Worm (Caenorhabditis elegans) whole organism, late embryonic: Measurements from ENCODE around the gene kars-1.

Experiments used
- C38D4.7 ChIP-seq: fragments of 200-800 bp; sonication (Bioruptor generic); optimal IDR thresholded peaks from 2 replicates; lab custom pipeline; 2018; ENCODE audit warnings: mild to moderate bottlenecking, missing genetic modification characterization, moderate library complexity, missing compliant biosample characterization
- K02D7.2 ChIP-seq: sonication (generic microtip); optimal IDR thresholded peaks from 2 replicates; lab custom pipeline; 2017; ENCODE audit warnings: mild to moderate bottlenecking, missing genetic modification characterization, missing compliant biosample characterization
- K09A11.1 ChIP-seq: sonication (generic microtip); optimal IDR thresholded peaks from 2 replicates; lab custom pipeline; 2017; ENCODE audit warnings: antibody characterized with exemption, mild to moderate bottlenecking, missing genetic modification characterization, missing compliant biosample characterization; ENCODE audit not compliant: insufficient read depth
- Y22D7AL.16 ChIP-seq: sonication (generic microtip); optimal IDR thresholded peaks from 2 replicates; lab custom pipeline; 2016; ENCODE audit warnings: missing genetic modification characterization, missing compliant biosample characterization
- ahr-1 ChIP-seq: sonication (generic microtip); optimal IDR thresholded peaks from 2 replicates; lab custom pipeline; 2016; ENCODE audit warnings: missing genetic modification characterization, missing compliant biosample characterization
- ama-1 ChIP-seq: fragments of 150-350 bp; optimal IDR thresholded peaks from 2 replicates; lab custom pipeline; 2014
- ceh-22 ChIP-seq: sonication (generic microtip); optimal IDR thresholded peaks from 2 replicates; lab custom pipeline; 2017; ENCODE audit warnings: missing biosample characterization, missing genetic modification characterization
- ceh-24 ChIP-seq: sonication (generic microtip); optimal IDR thresholded peaks from 2 replicates; lab custom pipeline; 2016; ENCODE audit warnings: mild to moderate bottlenecking, missing genetic modification characterization, missing compliant biosample characterization
- ceh-30 ChIP-seq: fragments of 150-350 bp; optimal IDR thresholded peaks from 2 replicates; lab custom pipeline; 2014; ENCODE audit warnings: missing biosample characterization, missing genetic modification characterization
- ceh-34 ChIP-seq: sonication (generic microtip); optimal IDR thresholded peaks from 2 replicates; lab custom pipeline; 2016; ENCODE audit warnings: mild to moderate bottlenecking, missing genetic modification characterization, missing compliant biosample characterization
- ceh-45 ChIP-seq: fragments of 200-800 bp; sonication (Bioruptor generic); IDR thresholded peaks from 2 replicates; pipeline ENCODE4 v1.3.6; 2022; ENCODE audit warnings: missing genetic modification reagents, missing genetic modification characterization, missing compliant biosample characterization
- ceh-9 ChIP-seq: sonication (generic microtip); optimal IDR thresholded peaks from 2 replicates; lab custom pipeline; 2016; ENCODE audit warnings: mild to moderate bottlenecking, missing genetic modification characterization, inconsistent platforms, missing compliant biosample characterization
- dmd-4 ChIP-seq: sonication (generic microtip); optimal IDR thresholded peaks from 2 replicates; lab custom pipeline; 2016; ENCODE audit warnings: borderline replicate concordance, missing genetic modification characterization, missing compliant biosample characterization
- elt-2 ChIP-seq: sonication (generic microtip); optimal IDR thresholded peaks from 2 replicates; lab custom pipeline; 2016; ENCODE audit warnings: missing genetic modification reagents, missing genetic modification characterization, missing compliant biosample characterization
- elt-4 ChIP-seq: sonication (generic microtip); optimal IDR thresholded peaks from 2 replicates; lab custom pipeline; 2016; ENCODE audit warnings: missing genetic modification characterization, missing compliant biosample characterization
- ets-4 ChIP-seq: sonication (generic microtip); optimal IDR thresholded peaks from 2 replicates; lab custom pipeline; 2016; ENCODE audit warnings: missing genetic modification characterization, missing compliant biosample characterization
- eyg-1 ChIP-seq: sonication (generic microtip); optimal IDR thresholded peaks from 2 replicates; lab custom pipeline; 2016; ENCODE audit warnings: missing genotype, missing genetic modification characterization, missing compliant biosample characterization
- fax-1 ChIP-seq: sonication (generic microtip); optimal IDR thresholded peaks from 2 replicates; lab custom pipeline; 2016; ENCODE audit warnings: missing genotype, missing genetic modification characterization, missing compliant biosample characterization
- fkh-6 ChIP-seq: sonication (generic microtip); optimal IDR thresholded peaks from 2 replicates; lab custom pipeline; 2016; ENCODE audit warnings: missing genetic modification characterization, missing compliant biosample characterization
- gmeb-2 ChIP-seq: sonication (generic microtip); optimal IDR thresholded peaks from 2 replicates; lab custom pipeline; 2016; ENCODE audit warnings: missing genetic modification characterization, inconsistent platforms, missing compliant biosample characterization
- hlh-13 ChIP-seq: fragments of 200-800 bp; sonication (Bioruptor generic); optimal IDR thresholded peaks from 2 replicates; lab custom pipeline; 2018; ENCODE audit warnings: mild to moderate bottlenecking, missing genetic modification characterization, missing compliant biosample characterization
- hlh-15 ChIP-seq: sonication (generic microtip); optimal IDR thresholded peaks from 2 replicates; lab custom pipeline; 2016; ENCODE audit warnings: missing genetic modification characterization, missing compliant biosample characterization
- hlh-30 ChIP-seq: sonication (generic microtip); optimal IDR thresholded peaks from 2 replicates; lab custom pipeline; 2017; ENCODE audit warnings: antibody characterized with exemption, missing genetic modification characterization, missing compliant biosample characterization; ENCODE audit not compliant: insufficient read depth
- hlh-6 ChIP-seq: sonication (generic microtip); optimal IDR thresholded peaks from 2 replicates; lab custom pipeline; 2016; ENCODE audit warnings: missing genotype, missing genetic modification characterization, missing compliant biosample characterization
- hlh-8 ChIP-seq: sonication (generic microtip); optimal IDR thresholded peaks from 2 replicates; lab custom pipeline; 2016; ENCODE audit warnings: missing genotype, missing genetic modification characterization, missing compliant biosample characterization
- lim-6 ChIP-seq: sonication (generic microtip); optimal IDR thresholded peaks from 2 replicates; lab custom pipeline; 2016; ENCODE audit warnings: missing genetic modification characterization, missing compliant biosample characterization
- lin-11 ChIP-seq: fragments of 200-800 bp; sonication (Bioruptor generic); optimal IDR thresholded peaks from 2 replicates; lab custom pipeline; 2018; ENCODE audit warnings: mild to moderate bottlenecking, missing genetic modification characterization, missing compliant biosample characterization
- mec-3 ChIP-seq: sonication (generic microtip); optimal IDR thresholded peaks from 2 replicates; lab custom pipeline; 2016; ENCODE audit warnings: borderline replicate concordance, missing genetic modification characterization, missing compliant biosample characterization
- nhr-232 ChIP-seq: sonication (generic microtip); optimal IDR thresholded peaks from 2 replicates; lab custom pipeline; 2016; ENCODE audit warnings: missing genetic modification characterization, missing compliant biosample characterization
- odd-2 ChIP-seq: sonication (generic microtip); optimal IDR thresholded peaks from 2 replicates; lab custom pipeline; 2017; ENCODE audit warnings: antibody characterized with exemption, mild to moderate bottlenecking, missing genetic modification characterization, missing compliant biosample characterization
- pag-3 ChIP-seq: sonication (generic microtip); optimal IDR thresholded peaks from 2 replicates; lab custom pipeline; 2016; ENCODE audit warnings: missing compliant biosample characterization, missing genetic modification characterization, borderline replicate concordance
- pax-1 ChIP-seq: fragments of 150-350 bp; optimal IDR thresholded peaks from 2 replicates; lab custom pipeline; 2014; ENCODE audit warnings: missing biosample characterization, missing genetic modification characterization
- pqm-1 ChIP-seq: sonication (generic microtip); optimal IDR thresholded peaks from 2 replicates; lab custom pipeline; 2016; ENCODE audit warnings: missing genetic modification characterization, missing compliant biosample characterization
- ref-2 ChIP-seq: sonication (generic microtip); optimal IDR thresholded peaks from 2 replicates; lab custom pipeline; 2016; ENCODE audit warnings: missing genetic modification characterization, missing compliant biosample characterization
- sox-2 ChIP-seq: fragments of 200-800 bp; sonication (Bioruptor generic); IDR thresholded peaks from 2 replicates; pipeline ENCODE4 v1.3.6; 2022; ENCODE audit warnings: missing genetic modification reagents, missing genetic modification characterization, missing compliant biosample characterization
- tbx-2 ChIP-seq: sonication (generic microtip); optimal IDR thresholded peaks from 2 replicates; lab custom pipeline; 2016; ENCODE audit warnings: missing genetic modification characterization, missing compliant biosample characterization
- tbx-7 ChIP-seq: sonication (generic microtip); optimal IDR thresholded peaks from 2 replicates; lab custom pipeline; 2016; ENCODE audit warnings: missing genotype, missing genetic modification characterization, missing compliant biosample characterization
- unc-3 ChIP-seq, 2 experiments: fragments of 200-800 bp in 1 of 2; sonication (Bioruptor generic) in 1 of 2; sonication (generic microtip) in 1 of 2; conservative IDR thresholded peaks in 1 of 2; optimal IDR thresholded peaks in 1 of 2; 2 replicates each; pipeline versions ENCODE4 v1.3.6 to Lab custom; 2016 to 2022; ENCODE audit warnings: missing compliant biosample characterization in 2 of 2, missing genetic modification characterization in 2 of 2, missing genetic modification reagents in 1 of 2
- unc-55 ChIP-seq: sonication (generic microtip); optimal IDR thresholded peaks from 2 replicates; lab custom pipeline; 2017; ENCODE audit warnings: missing biosample characterization, missing genetic modification reagents, missing genetic modification characterization
- unc-86 ChIP-seq: sonication (generic microtip); optimal IDR thresholded peaks from 2 replicates; lab custom pipeline; 2016; ENCODE audit warnings: missing genetic modification characterization, missing compliant biosample characterization
- zip-5 ChIP-seq: sonication (generic microtip); optimal IDR thresholded peaks from 2 replicates; lab custom pipeline; 2016; ENCODE audit warnings: missing genetic modification characterization, missing compliant biosample characterization
- ztf-16 ChIP-seq: sonication (generic microtip); optimal IDR thresholded peaks from 2 replicates; lab custom pipeline; 2017; ENCODE audit warnings: missing genetic modification characterization, missing compliant biosample characterization

kars-1 gene

ce11 chrII:7100838-7101237, 28.6 kb upstream of the kars-1 start, which contains the start of gene mmaa-1:
Gene mmaa-1 (minus strand): TSS chrII:7101165.
- TF ChIP-seq tbx-7 (tag; lab: Kevin White, UChicago) (no peak), K02D7.2 (tag; lab: Kevin White, UChicago) (no peak), gmeb-2 (no peak), pag-3 (tag; lab: Kevin White, UChicago) (no peak), ceh-30 (tag; lab: Kevin White, UChicago) (no peak), unc-55 (GFP tag; lab: Kevin White, UChicago) (no peak), ref-2 (tag; lab: Kevin White, UChicago) (no peak), fax-1 (tag; lab: Kevin White, UChicago) (no peak), ahr-1 (no peak), unc-86 (tag; lab: Kevin White, UChicago) (no peak), elt-4 (no peak), tbx-2 (no peak), lin-11 (tag; lab: Kevin White, UChicago) (no peak), C38D4.7 (GFP tag; lab: Kevin White, UChicago) (no peak), hlh-30 (no peak), sox-2 (no peak), ceh-34 (tag; lab: Kevin White, UChicago) (no peak), hlh-8 (tag; lab: Kevin White, UChicago) (no peak)
- TF ChIP-seq, all 69 proteins: peak for 0

ce11 chrII:7099231-7099630, 27.0 kb upstream of the kars-1 start:
- no peak for TF ChIP-seq ama-1 (lab: Kevin White, UChicago)
- TF ChIP-seq ceh-9 (tag; lab: Kevin White, UChicago): no peak
- no peak for TF ChIP-seq ceh-34 (tag; lab: Kevin White, UChicago)
- no peak for TF ChIP-seq ceh-24 (tag; lab: Kevin White, UChicago)
- no peak for TF ChIP-seq hlh-13 (GFP tag; lab: Kevin White, UChicago)
- TF ChIP-seq pax-1 (tag; lab: Kevin White, UChicago): no peak
- no peak for TF ChIP-seq K02D7.2 (tag; lab: Kevin White, UChicago)
- TF ChIP-seq lim-6 (tag; lab: Kevin White, UChicago): no peak
- no peak for TF ChIP-seq nhr-232 (tag; lab: Kevin White, UChicago)
- TF ChIP-seq ref-2 (tag; lab: Kevin White, UChicago): no peak
- no peak for TF ChIP-seq hlh-15 (tag; lab: Kevin White, UChicago)
- TF ChIP-seq elt-2: no peak

- TF ChIP-seq zip-5 (tag; lab: Kevin White, UChicago) (no peak), ceh-45 (no peak), ref-2 (tag; lab: Kevin White, UChicago) (no peak), elt-4 (no peak), ceh-24 (tag; lab: Kevin White, UChicago) (no peak), hlh-6 (tag; lab: Kevin White, UChicago) (no peak), C38D4.7 (GFP tag; lab: Kevin White, UChicago) (no peak), dmd-4 (tag; lab: Kevin White, UChicago) (no peak), mec-3 (tag; lab: Kevin White, UChicago) (no peak), eyg-1 (tag; lab: Kevin White, UChicago) (no peak), ceh-22 (tag; lab: Kevin White, UChicago) (no peak), lim-6 (tag; lab: Kevin White, UChicago) (no peak), fkh-6 (no peak), unc-3 (GFP tag; conservative IDR thresholded peaks at IDR 0.05; lab: Robert Waterston, UW) (no peak), unc-3 (tag; optimal IDR thresholded peaks at IDR 0.05; lab: Kevin White, UChicago) (no peak), Y22D7AL.16 (no peak)
Observed at ce11 chrII:7098578-7098977, 26.4 kb upstream of the kars-1 start, which contains the start of gene mct-5. Gene mct-5 (minus strand): TSS chrII:7098593.

DNA sequence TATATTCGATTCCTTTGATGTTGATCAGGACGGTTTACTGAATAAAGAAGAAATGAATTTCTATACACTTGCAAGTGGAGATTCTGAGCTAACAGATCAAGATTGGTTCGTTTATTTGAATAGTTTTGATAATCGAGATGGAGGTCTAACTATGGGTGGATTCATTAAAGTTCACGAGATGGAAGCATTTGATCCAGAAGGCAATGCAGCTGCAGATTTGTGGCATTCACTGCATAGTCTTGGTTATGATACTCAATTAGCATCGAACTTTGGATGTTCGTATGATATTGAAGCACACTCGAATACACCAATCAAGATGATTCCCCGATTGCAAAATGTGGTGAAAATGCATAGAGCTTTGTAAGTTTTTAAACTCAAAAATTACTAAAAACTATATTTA, 23.8 kb upstream of the kars-1 start:
- TF ChIP-seq ama-1 (lab: Kevin White, UChicago): no peak
- TF ChIP-seq nhr-232 (tag; lab: Kevin White, UChicago): no peak
- TF ChIP-seq ztf-16: no peak
- no peak for TF ChIP-seq K09A11.1 (tag; lab: Kevin White, UChicago)
- no peak for TF ChIP-seq ceh-22 (tag; lab: Kevin White, UChicago)
- no peak for TF ChIP-seq pqm-1 (tag; lab: Kevin White, UChicago)
- no peak for TF ChIP-seq ets-4
- TF ChIP-seq odd-2: no peak
- no peak for TF ChIP-seq ref-2 (tag; lab: Kevin White, UChicago)
